Worm (Caenorhabditis elegans): ENCODE measurements around the gene atg-4.2.

- no peak for TF ChIP-seq che-1 (tag; optimal IDR thresholded peaks at IDR 0.05)
- TF ChIP-seq pros-1 (tag; optimal IDR thresholded peaks at IDR 0.05) = no peak
- TF ChIP-seq sox-2 (GFP tag; IDR thresholded peaks at IDR 0.05) = no peak
- no peak for TF ChIP-seq pha-4 (tag; optimal IDR thresholded peaks at IDR 0.05)
- TF ChIP-seq mec-3 (tag; optimal IDR thresholded peaks at IDR 0.05; ENCODE audit: borderline replicate concordance) = no peak
Observed at ce11 chrIV:11651965-11652453, 15.8 kb upstream of the atg-4.2 start, which contains the start of the genes acl-3 and ndub-6.

Measured in whole organism, late embryonic.